Worm (Caenorhabditis elegans): ENCODE measurements around the gene nhr-262.
"Not testable (repeated sequence)": the region's sequence is repeated elsewhere in the genome, so short reads cannot be mapped to it uniquely, and the experiment has no call there.

nhr-262 gene

ce11 chrV:16927345-16927744 lies 22.6 kb downstream of the nhr-262 start, which contains the start of gene Y102A5C.36:
Gene Y102A5C.36, minus strand, starts transcription at chrV:16927445.
- TF ChIP-seq pha-4 (tag; optimal IDR thresholded peaks at IDR 0.05), result no peak
- no peak for TF ChIP-seq ttx-3 (tag; optimal IDR thresholded peaks at IDR 0.05)
- TF ChIP-seq npax-4 (tag; optimal IDR thresholded peaks at IDR 0.05), result no peak
- no peak for TF ChIP-seq F13H6.1 (tag; optimal IDR thresholded peaks at IDR 0.05)
- TF ChIP-seq ceh-9 (tag; optimal IDR thresholded peaks at IDR 0.05), result no peak
- TF ChIP-seq ahr-1 (tag; optimal IDR thresholded peaks at IDR 0.05), result no peak
- TF ChIP-seq tbx-2 (tag; optimal IDR thresholded peaks at IDR 0.05), result no peak
- TF ChIP-seq K02D7.2 (tag; optimal IDR thresholded peaks at IDR 0.05), result no peak
- TF ChIP-seq lim-6 (tag; optimal IDR thresholded peaks at IDR 0.05), result no peak
- no peak for TF ChIP-seq hlh-15 (tag; optimal IDR thresholded peaks at IDR 0.05)
- no peak for TF ChIP-seq ceh-18 (tag; optimal IDR thresholded peaks at IDR 0.05)

- not testable (repeated sequence) for TF ChIP-seq sdc-2, che-1, nfya-1 (tag; optimal IDR thresholded peaks at IDR 0.05)
These were observed 34.0 kb downstream of the nhr-262 start, which contains the start of gene fbxa-148 for ce11 chrV:16938731-16939130. Gene fbxa-148, plus strand, starts transcription at chrV:16939031.

ce11 chrV:16948011-16948410 lies 43.3 kb downstream of the nhr-262 start, which contains the start of gene fbxa-112:
Gene fbxa-112, minus strand, starts transcription at chrV:16948111.
- TF ChIP-seq gmeb-2, ceh-34, unc-86 (tag; optimal IDR thresholded peaks at IDR 0.05): not testable (repeated sequence)

- TF ChIP-seq unc-3 (GFP tag; conservative IDR thresholded peaks at IDR 0.05); unc-3 (tag; optimal IDR thresholded peaks at IDR 0.05); pqm-1 (tag; optimal IDR thresholded peaks at IDR 0.05); odd-2 (tag; optimal IDR thresholded peaks at IDR 0.05): not testable (repeated sequence)
These were observed 44.9 kb downstream of the nhr-262 start, which contains the start of gene fbxa-111 for ce11 chrV:16949609-16950008. Gene fbxa-111, minus strand, starts transcription at chrV:16949709.

- TF ChIP-seq rnt-1 (tag; optimal IDR thresholded peaks at IDR 0.05) (no peak), pros-1 (tag; optimal IDR thresholded peaks at IDR 0.05) (no peak), ref-2 (tag; optimal IDR thresholded peaks at IDR 0.05) (no peak)
These were observed 45.3 kb downstream of the nhr-262 start for ce11 chrV:16950036-16950435.

ce11 chrV:16951504-16951903 lies 46.8 kb downstream of the nhr-262 start, which contains the start of gene clec-238:
Gene clec-238, plus strand, starts transcription at chrV:16951804.
- TF ChIP-seq ceh-2 (tag; optimal IDR thresholded peaks at IDR 0.05) (no peak), Y22D7AL.16 (tag; optimal IDR thresholded peaks at IDR 0.05) (no peak)

- no peak for TF ChIP-seq pha-4 (tag; optimal IDR thresholded peaks at IDR 0.05)
- no peak for TF ChIP-seq hlh-8 (tag; optimal IDR thresholded peaks at IDR 0.05)
- TF ChIP-seq K09A11.1 (tag; optimal IDR thresholded peaks at IDR 0.05; ENCODE audit: insufficient read depth), result no peak
- no peak for TF ChIP-seq pax-1 (tag; optimal IDR thresholded peaks at IDR 0.05)
These were observed 50.1 kb downstream of the nhr-262 start, which contains the start of gene srh-206 for ce11 chrV:16954766-16955165. Gene srh-206, minus strand, starts transcription at chrV:16954866.

- TF ChIP-seq pqm-1 (tag; optimal IDR thresholded peaks at IDR 0.05) (no peak), lim-6 (tag; optimal IDR thresholded peaks at IDR 0.05) (no peak)
These were observed 51.5 kb downstream of the nhr-262 start, which contains the start of gene clec-239 for ce11 chrV:16956229-16956628. Gene clec-239, plus strand, starts transcription at chrV:16956529.

Measured in whole organism, late embryonic.